Fruit fly (Drosophila melanogaster): ENCODE data around the gene Fer1HCH.

dm6 chr3R:30385531-30385930 is 2.4 kb downstream of the Fer1HCH start:
- no peak for TF ChIP-seq eg (GFP tag; IDR thresholded peaks at IDR 0.05)
- no peak for TF ChIP-seq CG16779 (tag; optimal IDR thresholded peaks at IDR 0.05)
- no peak for TF ChIP-seq Gug (GFP tag; IDR thresholded peaks at IDR 0.05)
- TF ChIP-seq CG3919 (GFP tag; optimal IDR thresholded peaks at IDR 0.05) = no peak
- TF ChIP-seq cyc (GFP tag; optimal IDR thresholded peaks at IDR 0.05) = no peak
- TF ChIP-seq Eip93F (GFP tag; optimal IDR thresholded peaks at IDR 0.05) = no peak
- no peak for TF ChIP-seq CG3032 (tag; optimal IDR thresholded peaks at IDR 0.05)
- TF ChIP-seq CG11294 (GFP tag; IDR thresholded peaks at IDR 0.05) = no peak
- no peak for TF ChIP-seq Eip75B (GFP tag; optimal IDR thresholded peaks at IDR 0.05)
- TF ChIP-seq CG6854 (GFP tag; optimal IDR thresholded peaks at IDR 0.05) = no peak
- TF ChIP-seq Eip78C (GFP tag) = peak; percentile 28
- no peak for TF ChIP-seq esn (GFP tag; optimal IDR thresholded peaks at IDR 0.05)
- TF ChIP-seq CG8119 (GFP tag; IDR thresholded peaks at IDR 0.05) = no peak

Measured in whole organism, prepupa.